Worm (Caenorhabditis elegans): Measurements from ENCODE around the gene cyn-11.

The cyn-11 gene

DNA sequence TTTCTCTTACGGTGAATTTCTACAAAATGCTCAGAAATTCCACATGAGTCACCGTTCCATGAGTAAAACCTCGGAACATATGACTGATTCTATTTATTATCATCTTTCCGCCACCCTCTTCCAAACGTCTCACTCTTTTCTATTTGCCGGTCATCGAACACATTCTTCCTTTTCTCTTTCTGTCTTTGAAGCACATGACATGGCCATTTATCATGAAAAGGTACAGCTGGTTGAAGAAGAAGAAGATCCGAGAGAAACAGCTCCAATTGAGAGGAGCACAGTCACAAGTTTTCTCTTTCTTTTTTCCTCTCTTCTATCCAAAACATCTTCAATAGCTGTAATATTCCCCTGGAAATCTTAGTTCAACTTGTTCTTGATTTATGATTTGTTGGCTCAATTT, 9.1 kb downstream of the cyn-11 start, which contains the start of gene cup-16:
Gene cup-16, plus strand, starts transcription at position 132 of the 400 bp plus-strand sequence.
- no peak for TF ChIP-seq daf-12 (tag; optimal IDR thresholded peaks at IDR 0.05)
- peak; percentile 19 for TF ChIP-seq elt-2 (tag; optimal IDR thresholded peaks at IDR 0.05)
- TF ChIP-seq eor-1 (tag; optimal IDR thresholded peaks at IDR 0.05) = no peak
- TF ChIP-seq nhr-28 (tag; optimal IDR thresholded peaks at IDR 0.05) = no peak
- no peak for TF ChIP-seq nhr-237 (tag; optimal IDR thresholded peaks at IDR 0.05)
- no peak for TF ChIP-seq ceh-16 (tag; optimal IDR thresholded peaks at IDR 0.05)
- no peak for TF ChIP-seq R02D3.7 (tag; optimal IDR thresholded peaks at IDR 0.05)
- peak; percentile 19 for TF ChIP-seq nhr-43 (tag; optimal IDR thresholded peaks at IDR 0.05; ENCODE audit: poor library complexity, severe bottlenecking)
- no peak for TF ChIP-seq ceh-28 (tag; optimal IDR thresholded peaks at IDR 0.05)
- TF ChIP-seq ama-1 (optimal IDR thresholded peaks at IDR 0.05) = no peak
- TF ChIP-seq skn-1 (tag; optimal IDR thresholded peaks at IDR 0.05) = no peak
- no peak for TF ChIP-seq unc-39 (tag; optimal IDR thresholded peaks at IDR 0.05)
- TF ChIP-seq nhr-11 (tag; optimal IDR thresholded peaks at IDR 0.05) = peak; percentile 25
- peak; percentile 18 for TF ChIP-seq nfya-1 (tag; optimal IDR thresholded peaks at IDR 0.05; ENCODE audit: insufficient read depth)
- no peak for TF ChIP-seq zag-1 (tag; optimal IDR thresholded peaks at IDR 0.05)
- TF ChIP-seq jun-1 (tag; optimal IDR thresholded peaks at IDR 0.05) = no peak
- TF ChIP-seq elt-1 (tag; optimal IDR thresholded peaks at IDR 0.05) = no peak
- TF ChIP-seq nhr-67 (tag; optimal IDR thresholded peaks at IDR 0.05) = no peak
- TF ChIP-seq egl-5 (tag; optimal IDR thresholded peaks at IDR 0.05) = no peak
- no peak for TF ChIP-seq fkh-10 (GFP tag; optimal IDR thresholded peaks at IDR 0.05)
- no peak for TF ChIP-seq nhr-12 (tag; optimal IDR thresholded peaks at IDR 0.05)
- no peak for TF ChIP-seq nhr-77 (tag; optimal IDR thresholded peaks at IDR 0.05)
- no peak for TF ChIP-seq tbx-2 (tag; optimal IDR thresholded peaks at IDR 0.05)
- no peak for TF ChIP-seq pha-4 (tag; optimal IDR thresholded peaks at IDR 0.05)
- no peak for TF ChIP-seq pqm-1 (tag; optimal IDR thresholded peaks at IDR 0.05)
- TF ChIP-seq ZK546.5 (tag; optimal IDR thresholded peaks at IDR 0.05) = no peak
- TF ChIP-seq unc-62 (GFP tag; optimal IDR thresholded peaks at IDR 0.05) = no peak

DNA sequence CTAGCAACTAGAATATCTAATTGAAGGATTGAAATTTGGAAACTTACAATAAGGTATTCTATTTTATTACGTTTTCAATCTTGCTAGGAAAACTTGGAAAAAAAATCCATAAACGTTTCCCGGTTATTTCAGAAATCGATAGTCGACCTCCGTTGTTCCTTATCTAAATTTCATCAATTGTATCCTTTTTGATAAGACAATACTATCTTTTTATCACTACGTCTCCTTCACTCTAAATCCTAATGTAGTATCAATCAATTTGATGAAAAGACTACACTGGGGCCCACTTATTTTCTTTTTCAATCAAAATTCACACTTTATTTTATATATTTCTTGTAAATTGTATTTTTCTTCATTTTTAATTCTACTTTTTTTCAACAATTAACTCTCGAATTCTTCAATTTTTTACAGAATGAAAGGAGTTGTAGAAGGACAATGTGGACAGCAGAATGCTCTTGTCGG, 11.6 kb downstream of the cyn-11 start, which contains the start of gene prx-5:
Gene prx-5, plus strand, starts transcription at position 412 of the 462 bp plus-strand sequence.
- TF ChIP-seq nhr-28 (tag; optimal IDR thresholded peaks at IDR 0.05) (no peak), ceh-28 (tag; optimal IDR thresholded peaks at IDR 0.05) (peak; percentile 43), elt-2 (tag; optimal IDR thresholded peaks at IDR 0.05) (peak; percentile 67), ztf-4 (tag; optimal IDR thresholded peaks at IDR 0.05) (no peak), pqm-1 (tag; optimal IDR thresholded peaks at IDR 0.05) (peak; percentile 50)

DNA sequence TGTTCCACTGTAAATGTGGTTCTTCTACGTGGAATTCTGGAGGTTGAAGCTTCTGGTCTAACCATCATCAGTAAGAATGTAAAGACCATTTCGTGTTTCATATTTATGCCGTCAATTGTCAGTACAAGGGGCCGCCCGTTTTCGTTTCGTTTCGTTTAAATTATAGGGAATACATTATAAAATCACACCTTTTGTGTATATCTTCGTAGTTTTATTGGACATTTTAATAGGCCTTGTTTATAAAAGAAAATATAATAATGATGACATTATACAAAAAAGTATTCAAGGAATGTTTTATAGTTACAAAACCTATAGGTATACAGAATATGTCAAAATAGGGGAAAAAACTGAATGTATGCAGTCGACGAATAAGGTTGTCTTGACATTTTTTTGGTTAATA, 12.4 kb downstream of the cyn-11 start, which contains the start of gene ceh-7:
Gene ceh-7, minus strand, starts transcription at position 101 of the 400 bp plus-strand sequence.
- TF ChIP-seq ceh-9 (tag; optimal IDR thresholded peaks at IDR 0.05) = no peak
- TF ChIP-seq lin-39 (tag; optimal IDR thresholded peaks at IDR 0.05) = no peak
- no peak for TF ChIP-seq sea-2 (GFP tag; optimal IDR thresholded peaks at IDR 0.05)
- TF ChIP-seq unc-62 (GFP tag; optimal IDR thresholded peaks at IDR 0.05) = no peak
- TF ChIP-seq nhr-12 (tag; optimal IDR thresholded peaks at IDR 0.05) = no peak
- TF ChIP-seq ztf-4 (tag; optimal IDR thresholded peaks at IDR 0.05) = no peak
- TF ChIP-seq eor-1 (tag; optimal IDR thresholded peaks at IDR 0.05) = no peak
- TF ChIP-seq elt-2 (tag; optimal IDR thresholded peaks at IDR 0.05) = no peak
- TF ChIP-seq R02D3.7 (tag; optimal IDR thresholded peaks at IDR 0.05) = no peak
- no peak for TF ChIP-seq snpc-4 (tag; optimal IDR thresholded peaks at IDR 0.05)
- no peak for TF ChIP-seq zag-1 (tag; optimal IDR thresholded peaks at IDR 0.05)
- TF ChIP-seq elt-1 (tag; optimal IDR thresholded peaks at IDR 0.05) = no peak

DNA sequence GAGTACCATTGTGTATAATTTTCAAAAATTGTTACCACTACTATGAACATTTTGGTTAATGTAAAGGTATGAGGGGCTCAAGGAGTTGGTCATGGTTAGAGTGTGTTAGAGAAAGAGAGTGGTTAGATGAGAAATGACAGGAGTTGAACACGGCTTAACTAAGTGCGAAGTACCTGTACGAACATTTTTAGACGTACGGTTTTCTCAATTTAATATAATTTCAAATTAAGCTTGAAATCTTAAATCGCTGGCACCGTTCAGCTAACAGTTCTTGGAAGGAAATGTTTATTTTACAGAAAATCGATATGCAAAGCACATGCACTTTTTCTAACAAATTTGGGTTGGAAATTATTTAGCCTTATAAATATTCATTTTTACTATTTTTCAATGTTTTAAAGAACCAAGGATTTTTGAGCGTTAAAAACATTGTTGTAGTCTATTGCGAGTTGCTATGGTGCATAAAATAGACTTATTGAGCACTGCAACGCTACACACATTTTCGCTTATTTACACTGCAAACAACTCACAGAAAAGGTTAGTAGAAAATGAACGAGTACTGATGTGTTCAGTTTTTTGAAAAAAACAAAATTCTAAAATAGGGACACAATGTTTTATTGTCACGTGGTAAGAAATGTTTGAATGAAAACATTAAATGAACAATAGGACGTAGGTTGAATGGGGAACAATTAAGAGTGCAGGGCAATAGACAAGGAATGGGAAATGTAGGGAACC, 14.3 kb downstream of the cyn-11 start, which contains the start of gene sphk-1:
Gene sphk-1, minus strand, starts transcription at position 51 of the 732 bp plus-strand sequence.
- no peak for TF ChIP-seq nhr-11 (tag; optimal IDR thresholded peaks at IDR 0.05)
- peak; percentile 54 for TF ChIP-seq pha-4 (tag; optimal IDR thresholded peaks at IDR 0.05)

DNA sequence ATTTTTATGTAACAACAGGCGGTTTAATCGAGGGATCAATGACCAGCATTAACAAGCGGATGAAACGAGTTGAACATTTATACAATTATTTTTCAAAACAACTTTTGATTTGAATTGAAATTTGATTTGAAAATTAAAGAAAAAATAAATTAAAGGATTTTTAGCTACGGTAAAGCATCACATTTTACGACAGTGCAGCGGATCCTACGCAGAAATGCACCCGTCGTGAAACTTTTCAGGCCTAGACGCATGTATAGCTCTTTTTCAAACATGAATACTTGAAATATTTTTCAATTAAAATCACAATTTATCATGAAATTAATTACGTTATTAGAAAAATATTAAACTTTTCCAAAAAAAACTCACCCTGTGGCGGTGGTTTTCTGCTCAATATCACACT, 15.0 kb downstream of the cyn-11 start:
- TF ChIP-seq nhr-23 (tag; optimal IDR thresholded peaks at IDR 0.05) = no peak
- TF ChIP-seq pha-4 (tag; optimal IDR thresholded peaks at IDR 0.05) = peak; percentile 14
- no peak for TF ChIP-seq nfya-1 (tag; optimal IDR thresholded peaks at IDR 0.05; ENCODE audit: insufficient read depth)
